Worm (Caenorhabditis elegans) whole organism, L3 larva: ENCODE results near the gene srh-213.

ENCODE experiments used
- fos-1 ChIP-seq: fragments of 150-350 bp; optimal IDR thresholded peaks from 2 replicates; lab custom pipeline; 2014; ENCODE audit warnings: missing biosample characterization, missing genetic modification characterization
- ztf-11 ChIP-seq: fragments of 150-350 bp; optimal IDR thresholded peaks from 2 replicates; lab custom pipeline; 2014; ENCODE audit warnings: missing biosample characterization, missing genetic modification characterization

DNA sequence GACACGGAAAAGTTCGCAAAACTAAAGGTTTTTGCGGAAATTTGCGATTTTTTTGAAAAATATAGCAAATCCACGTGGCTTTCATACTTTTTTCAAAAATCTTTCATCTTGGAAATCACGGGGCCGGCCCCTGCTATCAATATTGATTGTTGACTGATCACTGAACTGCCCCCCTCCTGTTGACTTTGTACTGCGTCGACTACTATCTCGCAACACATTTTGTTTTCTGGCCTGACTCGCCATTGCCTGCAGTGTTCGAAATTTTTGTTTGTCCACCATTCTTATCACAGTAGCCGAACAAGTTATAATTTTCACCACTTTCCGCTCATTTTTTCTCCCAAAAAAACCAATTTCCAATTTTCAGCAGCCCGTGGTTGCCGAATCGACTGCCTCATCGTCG is 13.8 kb downstream of the srh-213 start:
- TF ChIP-seq fos-1 (no peak), ztf-11 (no peak)
